Fruit fly (Drosophila melanogaster) ovary, adult (tissue): ENCODE data around the gene Sec71.

ENCODE experiments used
- CG17801 ChIP-seq: fragments of 200-800 bp; optimal IDR thresholded peaks from 2 replicates; lab custom pipeline; 2019; ENCODE audit warnings: missing biosample characterization, mild to moderate bottlenecking, missing genetic modification characterization, moderate library complexity; ENCODE audit not compliant: partially characterized antibody

Sec71 gene

dm6 chr2L:13793405-13793804, at the start of gene Sec71:
Sec71 (plus strand) TSS chr2L:13793521.
- peak; percentile 32 for TF ChIP-seq CG17801 (GFP tag; lab: Kevin White, UChicago)

- no peak for TF ChIP-seq CG17801 (GFP tag; lab: Kevin White, UChicago)
Observed at dm6 chr2L:13746652-13747051, 46.7 kb upstream of the Sec71 start, which contains the start of gene TM9SF4. TM9SF4 (plus strand) TSS chr2L:13746952.

- TF ChIP-seq CG17801 (GFP tag; lab: Kevin White, UChicago) = no peak
Observed at dm6 chr2L:13763144-13763543, 30.2 kb upstream of the Sec71 start.

- TF ChIP-seq CG17801 (GFP tag; lab: Kevin White, UChicago) = no peak
Observed at dm6 chr2L:13770884-13771283, 22.4 kb upstream of the Sec71 start.

dm6 chr2L:13773697-13774096, 19.6 kb upstream of the Sec71 start, which contains the start of gene CG43376:
CG43376 (plus strand) TSS chr2L:13773997.
- no peak for TF ChIP-seq CG17801 (GFP tag; lab: Kevin White, UChicago)

dm6 chr2L:13776928-13777686, 16.2 kb upstream of the Sec71 start:
- TF ChIP-seq CG17801 (GFP tag; lab: Kevin White, UChicago) = no peak

dm6 chr2L:13778648-13779047, 14.7 kb upstream of the Sec71 start:
- peak; percentile 14 for TF ChIP-seq CG17801 (GFP tag; lab: Kevin White, UChicago)

dm6 chr2L:13779162-13779561, 14.2 kb upstream of the Sec71 start:
- no peak for TF ChIP-seq CG17801 (GFP tag; lab: Kevin White, UChicago)

dm6 chr2L:13779795-13780108, 13.6 kb upstream of the Sec71 start:
- TF ChIP-seq CG17801 (GFP tag; lab: Kevin White, UChicago) = no peak

- TF ChIP-seq CG17801 (GFP tag; lab: Kevin White, UChicago) = peak; percentile 47
Observed at dm6 chr2L:13780109-13780947, 13.0 kb upstream of the Sec71 start, which contains the start of the genes CG9008 and p38b. CG9008 (minus strand) TSS chr2L:13780165. p38b (plus strand) TSS chr2L:13780689.

dm6 chr2L:13783264-13784154, 9.8 kb upstream of the Sec71 start, which contains the start of gene Eato:
Eato (plus strand) TSS chr2L:13784084.
- TF ChIP-seq CG17801 (GFP tag; lab: Kevin White, UChicago) = no peak

dm6 chr2L:13784155-13784681, 9.1 kb upstream of the Sec71 start, which contains the start of gene CG16890:
CG16890 (minus strand) TSS chr2L:13784338.
- TF ChIP-seq CG17801 (GFP tag; lab: Kevin White, UChicago) = no peak

dm6 chr2L:13790715-13791114, 2.6 kb upstream of the Sec71 start, which contains the start of gene CG16863:
CG16863 (plus strand) TSS chr2L:13790959.
- no peak for TF ChIP-seq CG17801 (GFP tag; lab: Kevin White, UChicago)

- TF ChIP-seq CG17801 (GFP tag; lab: Kevin White, UChicago) = no peak
Observed at dm6 chr2L:13801166-13801565, 7.8 kb downstream of the Sec71 start.
